Worm (Caenorhabditis elegans) whole organism, early embryonic: ENCODE measurements around the gene mom-1.

Experiments
- B0310.2 ChIP-seq: sonication (generic microtip); optimal IDR thresholded peaks from 2 replicates; lab custom pipeline; 2016; ENCODE audit warnings: mild to moderate bottlenecking, missing genetic modification characterization, missing compliant biosample characterization
- F13C5.2 ChIP-seq: sonication (generic microtip); optimal IDR thresholded peaks from 2 replicates; lab custom pipeline; 2017; ENCODE audit warnings: mild to moderate bottlenecking, missing genetic modification characterization, inconsistent platforms, missing compliant biosample characterization
- aly-1 ChIP-seq: sonication (generic microtip); optimal IDR thresholded peaks from 2 replicates; lab custom pipeline; 2016; ENCODE audit warnings: missing genetic modification characterization, missing compliant biosample characterization
- ama-1 ChIP-seq: fragments of 150-350 bp; optimal IDR thresholded peaks from 2 replicates; lab custom pipeline; 2014
- ceh-13 ChIP-seq: fragments of 200-800 bp; sonication (Bioruptor generic); optimal IDR thresholded peaks from 2 replicates; lab custom pipeline; 2018; ENCODE audit warnings: mild to moderate bottlenecking, missing genetic modification characterization, missing compliant biosample characterization
- ceh-36 ChIP-seq: sonication (generic microtip); optimal IDR thresholded peaks from 2 replicates; lab custom pipeline; 2016; ENCODE audit warnings: missing genetic modification characterization, inconsistent platforms, missing compliant biosample characterization
- ets-7 ChIP-seq: sonication (generic microtip); optimal IDR thresholded peaks from 2 replicates; lab custom pipeline; 2016; ENCODE audit warnings: missing genotype, missing genetic modification characterization, missing compliant biosample characterization
- flt-1 ChIP-seq: fragments of 200-800 bp; sonication (Bioruptor generic); IDR thresholded peaks from 2 replicates; pipeline ENCODE4 v1.3.6; 2022; ENCODE audit warnings: missing genetic modification characterization, missing compliant biosample characterization
- hmbx-1 ChIP-seq: sonication (generic microtip); optimal IDR thresholded peaks from 2 replicates; lab custom pipeline; 2016; ENCODE audit warnings: mild to moderate bottlenecking, missing genetic modification characterization, missing compliant biosample characterization
- hmg-4 ChIP-seq: fragments of 200-800 bp; sonication (Bioruptor generic); optimal IDR thresholded peaks from 2 replicates; lab custom pipeline; 2018; ENCODE audit warnings: mild to moderate bottlenecking, missing genetic modification characterization, missing compliant biosample characterization
- hnd-1 ChIP-seq: sonication (generic microtip); optimal IDR thresholded peaks from 2 replicates; lab custom pipeline; 2016; ENCODE audit warnings: missing genetic modification characterization, missing compliant biosample characterization
- pes-1 ChIP-seq: fragments of 200-800 bp; sonication (Bioruptor generic); IDR thresholded peaks from 2 replicates; pipeline ENCODE4 v1.3.6; 2022; ENCODE audit warnings: missing genetic modification reagents, missing genetic modification characterization, missing compliant biosample characterization
- scrt-1 ChIP-seq: fragments of 200-800 bp; sonication (Bioruptor generic); IDR thresholded peaks from 2 replicates; pipeline ENCODE4 v1.3.6; 2022; ENCODE audit warnings: missing genetic modification characterization, missing compliant biosample characterization
- sea-1 ChIP-seq: fragments of 200-800 bp; sonication (Bioruptor generic); conservative IDR thresholded peaks from 2 replicates; pipeline ENCODE4 v1.3.6; 2022; ENCODE audit warnings: missing genetic modification characterization, missing compliant biosample characterization
- tbx-11 ChIP-seq: fragments of 200-800 bp; sonication (Bioruptor generic); IDR thresholded peaks from 2 replicates; pipeline ENCODE4 v1.3.6; 2022; ENCODE audit warnings: missing genetic modification characterization, missing compliant biosample characterization
- tbx-37 ChIP-seq: fragments of 200-800 bp; sonication (Bioruptor generic); conservative IDR thresholded peaks from 2 replicates; pipeline ENCODE4 v1.3.6; 2022; ENCODE audit warnings: missing genetic modification reagents, missing genetic modification characterization, missing compliant biosample characterization
- tra-4 ChIP-seq: sonication (generic microtip); optimal IDR thresholded peaks from 2 replicates; lab custom pipeline; 2017; ENCODE audit warnings: missing genetic modification characterization, missing compliant biosample characterization

Gene mom-1

DNA sequence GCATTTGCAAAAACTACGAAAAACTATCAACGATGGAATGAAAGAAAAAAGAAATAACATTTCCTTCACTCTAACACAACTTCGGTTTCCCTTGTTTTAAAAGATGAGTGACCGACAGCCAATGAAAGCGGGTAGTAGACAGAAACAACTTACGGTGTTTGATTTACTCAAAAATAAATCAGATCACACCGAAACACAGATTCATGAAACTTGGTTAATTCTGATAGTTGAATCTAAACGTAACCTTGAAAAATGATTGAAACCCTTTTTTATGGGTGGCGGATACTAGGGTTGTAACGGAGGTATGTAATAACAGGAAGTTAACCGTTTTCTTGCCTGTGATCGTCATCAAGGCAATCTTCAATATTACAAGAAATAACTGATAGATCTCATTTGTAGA is 17.6 kb upstream of the mom-1 start:
- TF ChIP-seq aly-1 (tag; lab: Kevin White, UChicago) (no peak), hmbx-1 (tag; lab: Kevin White, UChicago) (no peak), flt-1 (GFP tag; lab: Robert Waterston, UW) (no peak), tbx-11 (GFP tag; lab: Robert Waterston, UW) (no peak), sea-1 (no peak), ets-7 (tag; lab: Kevin White, UChicago) (no peak), pes-1 (GFP tag; lab: Robert Waterston, UW) (no peak), ceh-36 (tag; lab: Kevin White, UChicago) (no peak), ceh-13 (GFP tag; lab: Kevin White, UChicago) (no peak), ama-1 (lab: Kevin White, UChicago) (no peak), scrt-1 (no peak), tra-4 (tag; lab: Kevin White, UChicago) (no peak), F13C5.2 (no peak), hmg-4 (GFP tag; lab: Kevin White, UChicago) (no peak), B0310.2 (tag; lab: Kevin White, UChicago) (no peak)

DNA sequence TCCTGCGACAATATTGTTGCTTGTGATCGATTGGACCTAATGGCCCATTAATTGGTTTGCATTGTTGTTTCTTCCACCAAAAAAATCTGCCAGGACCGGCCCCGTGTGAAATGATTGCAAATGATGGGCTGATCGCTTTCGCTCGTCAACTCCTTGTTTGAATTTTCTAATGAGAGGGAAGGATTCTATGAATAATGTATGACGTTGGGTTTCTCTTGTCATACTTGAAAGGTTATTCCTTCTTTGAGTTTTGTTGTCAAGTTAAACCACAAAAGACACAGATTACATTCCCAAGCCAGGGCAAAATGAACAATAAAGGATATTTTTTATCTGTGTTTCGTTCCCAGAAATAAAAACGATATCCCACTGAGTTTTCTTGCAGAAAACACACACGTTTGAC is 16.2 kb upstream of the mom-1 start:
- TF ChIP-seq aly-1 (tag; lab: Kevin White, UChicago) (no peak), ceh-13 (GFP tag; lab: Kevin White, UChicago) (no peak), tra-4 (tag; lab: Kevin White, UChicago) (no peak), hmbx-1 (tag; lab: Kevin White, UChicago) (no peak), F13C5.2 (no peak), hnd-1 (no peak), scrt-1 (no peak), ama-1 (lab: Kevin White, UChicago) (no peak), B0310.2 (tag; lab: Kevin White, UChicago) (no peak), pes-1 (GFP tag; lab: Robert Waterston, UW) (no peak), ceh-36 (tag; lab: Kevin White, UChicago) (no peak), tbx-37 (GFP tag; lab: Robert Waterston, UW) (no peak), hmg-4 (GFP tag; lab: Kevin White, UChicago) (no peak)

DNA sequence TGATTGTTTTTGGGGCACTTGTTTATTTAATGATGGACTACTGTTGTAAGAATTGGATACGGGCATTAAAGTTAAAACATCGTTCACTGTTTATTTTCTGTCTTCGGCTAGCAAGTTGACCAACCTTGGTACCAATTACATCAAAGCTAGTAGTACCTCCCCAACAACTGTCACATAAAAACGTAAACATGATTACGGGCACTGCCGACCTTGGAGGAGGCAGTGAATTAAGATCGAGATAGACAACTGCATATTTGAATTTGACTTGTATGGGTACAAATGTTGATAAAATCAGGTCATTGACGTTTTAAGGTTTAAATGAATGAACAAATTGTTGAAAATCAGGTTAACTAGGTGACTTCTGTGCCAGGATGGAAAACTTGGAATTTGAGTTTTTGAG is 15.7 kb upstream of the mom-1 start:
- TF ChIP-seq tbx-37 (GFP tag; lab: Robert Waterston, UW), result no peak
- no peak for TF ChIP-seq tbx-11 (GFP tag; lab: Robert Waterston, UW)
- no peak for TF ChIP-seq B0310.2 (tag; lab: Kevin White, UChicago)
- no peak for TF ChIP-seq sea-1
- TF ChIP-seq hmbx-1 (tag; lab: Kevin White, UChicago), result no peak
- TF ChIP-seq pes-1 (GFP tag; lab: Robert Waterston, UW), result no peak
- TF ChIP-seq F13C5.2, result no peak

DNA sequence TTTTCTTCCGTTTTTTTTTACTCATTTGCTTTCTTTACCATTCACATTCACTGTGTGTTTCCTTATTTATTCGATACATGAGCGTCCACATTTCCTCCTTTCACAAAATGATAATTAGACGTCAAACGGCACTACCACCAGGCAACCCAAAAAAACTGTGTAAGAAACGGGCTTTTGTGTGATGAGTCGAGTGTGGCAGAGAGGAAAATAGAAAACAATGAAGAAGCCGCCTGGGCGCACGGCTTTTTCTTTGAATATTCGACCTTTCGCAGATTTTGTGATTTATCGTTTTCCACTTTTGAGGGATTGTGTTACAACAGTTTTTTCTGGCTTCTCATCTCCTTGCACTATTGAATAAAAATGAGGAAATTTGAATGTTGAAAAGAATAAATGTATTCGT is 14.6 kb upstream of the mom-1 start:
- no peak for TF ChIP-seq pes-1 (GFP tag; lab: Robert Waterston, UW)
- no peak for TF ChIP-seq ceh-13 (GFP tag; lab: Kevin White, UChicago)
- TF ChIP-seq aly-1 (tag; lab: Kevin White, UChicago), result no peak
- TF ChIP-seq hmbx-1 (tag; lab: Kevin White, UChicago), result no peak
- no peak for TF ChIP-seq ama-1 (lab: Kevin White, UChicago)
- no peak for TF ChIP-seq sea-1
- no peak for TF ChIP-seq B0310.2 (tag; lab: Kevin White, UChicago)
- no peak for TF ChIP-seq hmg-4 (GFP tag; lab: Kevin White, UChicago)
- no peak for TF ChIP-seq hnd-1
- TF ChIP-seq tbx-11 (GFP tag; lab: Robert Waterston, UW), result no peak
- TF ChIP-seq scrt-1, result no peak
- TF ChIP-seq flt-1 (GFP tag; lab: Robert Waterston, UW), result no peak
- no peak for TF ChIP-seq ceh-36 (tag; lab: Kevin White, UChicago)
- TF ChIP-seq tra-4 (tag; lab: Kevin White, UChicago), result no peak
- no peak for TF ChIP-seq F13C5.2
- no peak for TF ChIP-seq ets-7 (tag; lab: Kevin White, UChicago)
- no peak for TF ChIP-seq tbx-37 (GFP tag; lab: Robert Waterston, UW)

DNA sequence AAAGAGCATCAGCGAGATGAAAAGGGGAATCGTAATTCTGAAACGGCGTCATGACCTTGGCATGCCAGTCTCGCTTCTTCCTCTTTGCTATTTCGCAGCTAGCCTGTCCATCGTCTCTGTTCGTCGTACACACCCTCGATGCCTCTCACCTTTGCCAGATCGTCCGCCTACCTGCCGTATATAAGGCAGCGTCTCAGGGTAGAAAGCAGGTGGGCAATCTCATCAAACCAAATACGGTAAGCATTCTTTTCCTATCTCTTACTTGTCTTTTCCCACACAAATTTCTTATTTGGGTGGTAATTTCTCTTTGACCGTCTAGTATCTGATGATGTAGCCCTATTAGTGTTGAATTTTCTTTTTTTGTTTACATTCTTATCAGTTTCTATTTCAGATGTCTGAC is 13.3 kb upstream of the mom-1 start, which contains the start of gene col-166:
TSS of gene col-166 (plus strand) at position 392 of the 400 bp plus-strand sequence.
- TF ChIP-seq hnd-1, result no peak

DNA sequence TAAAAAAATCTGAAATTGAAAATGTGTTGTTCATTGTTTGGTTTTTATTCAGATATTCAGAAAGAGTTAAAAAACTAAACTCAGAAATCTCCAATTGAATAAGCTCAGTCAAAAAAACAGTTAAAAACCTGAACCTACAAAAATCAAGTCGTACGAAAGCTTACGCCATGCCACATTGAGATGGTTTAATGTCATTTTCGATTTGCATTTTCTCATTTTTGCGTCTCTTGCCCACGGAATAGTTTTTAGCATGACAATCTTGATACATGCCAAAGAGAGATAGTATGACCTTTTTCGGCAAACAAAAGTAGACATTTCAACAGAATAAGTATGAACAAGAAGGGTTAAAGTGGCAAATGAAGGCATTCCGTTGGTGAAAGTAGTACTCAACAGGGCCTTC is 11.9 kb upstream of the mom-1 start:
- no peak for TF ChIP-seq tbx-11 (GFP tag; lab: Robert Waterston, UW)

DNA sequence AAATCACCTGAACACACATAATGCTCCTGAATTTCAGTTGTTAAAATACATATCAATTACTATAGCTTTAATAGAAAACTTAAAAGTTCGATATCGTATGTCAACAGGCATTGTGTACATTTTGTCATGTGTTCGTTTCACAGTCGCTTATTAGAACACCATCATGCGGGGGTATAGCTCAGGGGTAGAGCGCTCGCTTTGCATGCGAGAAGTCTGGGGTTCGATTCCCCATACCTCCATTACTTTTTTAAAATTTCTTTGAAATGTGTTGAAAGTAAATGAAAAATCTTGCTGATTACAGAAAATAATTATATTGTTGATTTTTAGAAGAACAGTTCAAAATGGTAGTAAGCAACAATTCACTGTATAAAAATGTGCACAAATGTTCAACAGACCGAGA is 6.8 kb upstream of the mom-1 start:
- TF ChIP-seq ama-1 (lab: Kevin White, UChicago) (no peak), tbx-11 (GFP tag; lab: Robert Waterston, UW) (peak; percentile 63; the same call in 1 of the 2 replicates), ceh-36 (tag; lab: Kevin White, UChicago) (peak; percentile 75), pes-1 (GFP tag; lab: Robert Waterston, UW) (peak; percentile 87), aly-1 (tag; lab: Kevin White, UChicago) (no peak), tra-4 (tag; lab: Kevin White, UChicago) (no peak), B0310.2 (tag; lab: Kevin White, UChicago) (peak; percentile 12), ceh-13 (GFP tag; lab: Kevin White, UChicago) (peak; percentile 63), flt-1 (GFP tag; lab: Robert Waterston, UW) (peak; percentile 71; the same call in 1 of the 2 replicates), hnd-1 (no peak), F13C5.2 (no peak), ets-7 (tag; lab: Kevin White, UChicago) (no peak), scrt-1 (peak; percentile 75), tbx-37 (GFP tag; lab: Robert Waterston, UW) (peak; percentile 45; the same call in 1 of the 2 replicates), hmg-4 (GFP tag; lab: Kevin White, UChicago) (peak; percentile 23), sea-1 (peak; percentile 80), hmbx-1 (tag; lab: Kevin White, UChicago) (peak; percentile 21)

DNA sequence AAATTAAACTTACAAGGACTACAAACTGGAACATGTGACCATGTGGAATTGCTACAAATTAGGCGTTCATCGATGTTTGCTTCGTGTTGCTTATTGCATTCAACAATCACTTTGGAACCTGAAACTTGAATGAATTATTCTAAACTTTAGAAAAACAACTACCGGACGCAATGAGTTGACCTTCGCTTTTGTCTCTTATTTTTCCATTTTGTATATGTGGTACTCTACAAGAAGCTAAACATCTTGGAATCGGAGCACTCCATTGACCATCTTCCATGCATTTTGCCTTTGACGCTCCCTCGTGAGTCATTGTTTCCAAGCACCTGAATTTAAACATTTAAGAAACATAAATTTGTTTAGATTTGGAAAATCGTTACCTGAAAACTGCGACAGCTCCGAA is 3.9 kb upstream of the mom-1 start:
- no peak for TF ChIP-seq F13C5.2
- TF ChIP-seq hmg-4 (GFP tag; lab: Kevin White, UChicago), result no peak
- no peak for TF ChIP-seq tbx-11 (GFP tag; lab: Robert Waterston, UW)
- no peak for TF ChIP-seq ceh-36 (tag; lab: Kevin White, UChicago)
- no peak for TF ChIP-seq ets-7 (tag; lab: Kevin White, UChicago)
- TF ChIP-seq tbx-37 (GFP tag; lab: Robert Waterston, UW), result no peak
- TF ChIP-seq ama-1 (lab: Kevin White, UChicago), result no peak
- TF ChIP-seq aly-1 (tag; lab: Kevin White, UChicago), result no peak
- no peak for TF ChIP-seq tra-4 (tag; lab: Kevin White, UChicago)
- TF ChIP-seq hmbx-1 (tag; lab: Kevin White, UChicago), result no peak
- TF ChIP-seq ceh-13 (GFP tag; lab: Kevin White, UChicago), result no peak
- no peak for TF ChIP-seq sea-1
- no peak for TF ChIP-seq scrt-1
- no peak for TF ChIP-seq B0310.2 (tag; lab: Kevin White, UChicago)
- TF ChIP-seq pes-1 (GFP tag; lab: Robert Waterston, UW), result no peak
- TF ChIP-seq flt-1 (GFP tag; lab: Robert Waterston, UW), result no peak
- TF ChIP-seq hnd-1, result no peak
